Fruit fly (Drosophila melanogaster) whole organism, embryonic: ENCODE data around the gene CG13077.

Source experiments
- CG11723 ChIP-seq: fragments of 200-800 bp; sonication (Bioruptor generic); optimal IDR thresholded peaks from 2 replicates; lab custom pipeline; 2017; ENCODE audit warnings: missing biosample characterization, mild to moderate bottlenecking, missing genetic modification characterization
- CG14667 ChIP-seq: fragments of 200-800 bp; sonication (Bioruptor generic); IDR thresholded peaks from 2 replicates; pipeline ENCODE4 v1.3.6; 2022; ENCODE audit warnings: missing biosample characterization, missing genetic modification characterization
- CG1602 ChIP-seq: fragments of 200-800 bp; sonication (Bioruptor generic); optimal IDR thresholded peaks from 3 replicates; lab custom pipeline; 2016; ENCODE audit warnings: missing biosample characterization, missing genetic modification characterization
- CG1647 ChIP-seq: fragments of 200-800 bp; sonication (Bioruptor generic); optimal IDR thresholded peaks from 3 replicates; lab custom pipeline; 2016; ENCODE audit warnings: missing biosample characterization, missing genetic modification characterization
- CG16815 ChIP-seq: fragments of 200-800 bp; sonication (Bioruptor generic); optimal IDR thresholded peaks from 3 replicates; lab custom pipeline; 2017; ENCODE audit warnings: missing biosample characterization, mild to moderate bottlenecking, missing genetic modification characterization
- CG17359 ChIP-seq: fragments of 200-800 bp; sonication (Bioruptor generic); optimal IDR thresholded peaks from 3 replicates; lab custom pipeline; 2018; ENCODE audit warnings: missing biosample characterization, mild to moderate bottlenecking, missing genetic modification characterization, moderate library complexity
- CG17361 ChIP-seq: fragments of 200-800 bp; sonication (Bioruptor generic); IDR thresholded peaks from 3 replicates; pipeline ENCODE4 v1.3.6; 2022; ENCODE audit warnings: missing biosample characterization, missing genetic modification characterization
- CG17568 ChIP-seq: fragments of 200-800 bp; sonication (Bioruptor generic); optimal IDR thresholded peaks from 2 replicates; lab custom pipeline; 2018; ENCODE audit warnings: missing biosample characterization, mild to moderate bottlenecking, missing genetic modification characterization, moderate library complexity
- CG30431 ChIP-seq: fragments of 200-800 bp; sonication (Bioruptor generic); optimal IDR thresholded peaks from 2 replicates; lab custom pipeline; 2017; ENCODE audit warnings: missing biosample characterization, missing genetic modification characterization
- CG32767 ChIP-seq: fragments of 200-800 bp; sonication (Bioruptor generic); IDR thresholded peaks from 2 replicates; pipeline ENCODE4 v1.3.6; 2022; ENCODE audit warnings: missing biosample characterization, missing genetic modification characterization
- CG3281 ChIP-seq: fragments of 200-800 bp; sonication (Bioruptor generic); optimal IDR thresholded peaks from 3 replicates; lab custom pipeline; 2017; ENCODE audit warnings: missing biosample characterization, mild to moderate bottlenecking, missing genetic modification characterization
- CG4328 ChIP-seq: fragments of 200-800 bp; sonication (Bioruptor generic); optimal IDR thresholded peaks from 3 replicates; lab custom pipeline; 2017; ENCODE audit warnings: missing biosample characterization, missing genetic modification reagents, missing genetic modification characterization
- CG4854 ChIP-seq: fragments of 200-800 bp; sonication (Bioruptor generic); optimal IDR thresholded peaks from 2 replicates; lab custom pipeline; 2016; ENCODE audit warnings: missing biosample characterization, missing genetic modification characterization, inconsistent platforms
- CG7928 ChIP-seq: fragments of 200-800 bp; sonication (Bioruptor generic); optimal IDR thresholded peaks from 2 replicates; lab custom pipeline; 2017; ENCODE audit warnings: missing biosample characterization, mild to moderate bottlenecking, missing genetic modification characterization
- CG9437 ChIP-seq: fragments of 200-800 bp; sonication (Bioruptor generic); optimal IDR thresholded peaks from 2 replicates; lab custom pipeline; 2018; ENCODE audit warnings: missing biosample characterization, mild to moderate bottlenecking, missing genetic modification characterization
- D ChIP-seq, 2 experiments: fragments of 200-800 bp in 1 of 2; fragments of >200 bp in 1 of 2; sonication (Bioruptor generic) in 1 of 2; optimal IDR thresholded peaks; 2 replicates in 1 of 2; 3 replicates in 1 of 2; lab custom pipeline; 2017; ENCODE audit warnings: mild to moderate bottlenecking in 1 of 2, missing biosample characterization in 1 of 2, missing genetic modification characterization in 1 of 2, missing genetic modification reagents in 1 of 2
- Dip3 ChIP-seq: fragments of 200-800 bp; sonication (Bioruptor generic); optimal IDR thresholded peaks from 3 replicates; lab custom pipeline; 2016; ENCODE audit warnings: missing biosample characterization, missing genetic modification characterization
- Dp ChIP-seq: fragments of 200-800 bp; sonication (Bioruptor generic); optimal IDR thresholded peaks from 2 replicates; lab custom pipeline; 2018; ENCODE audit warnings: missing biosample characterization, mild to moderate bottlenecking, missing genetic modification characterization, moderate library complexity
- Fer1 ChIP-seq: fragments of 200-800 bp; sonication (Bioruptor generic); optimal IDR thresholded peaks from 2 replicates; lab custom pipeline; 2017; ENCODE audit warnings: missing biosample characterization, mild to moderate bottlenecking, missing genetic modification characterization
- Hey ChIP-seq: fragments of 200-800 bp; sonication (Bioruptor generic); optimal IDR thresholded peaks from 3 replicates; lab custom pipeline; 2018; ENCODE audit warnings: missing biosample characterization, mild to moderate bottlenecking, missing genetic modification characterization
- Hr51 ChIP-seq, 2 experiments: fragments of 200-800 bp; sonication (Bioruptor generic); optimal IDR thresholded peaks; 2 replicates in 1 of 2; 3 replicates in 1 of 2; lab custom pipeline; 2016 to 2018; ENCODE audit warnings: missing biosample characterization in 2 of 2, missing genetic modification characterization in 2 of 2, mild to moderate bottlenecking in 1 of 2, moderate library complexity in 1 of 2
- Hr78 ChIP-seq, 2 experiments: fragments of 200-800 bp in 1 of 2; fragments of >200 bp in 1 of 2; sonication (Bioruptor generic) in 1 of 2; optimal IDR thresholded peaks; 2 replicates each; lab custom pipeline; 2017 to 2019; ENCODE audit warnings: missing biosample characterization in 2 of 2, missing genetic modification characterization in 2 of 2, mild to moderate bottlenecking in 1 of 2, moderate library complexity in 1 of 2
- Med ChIP-seq: fragments of 200-800 bp; sonication (Bioruptor generic); peaks from one replicate; lab custom pipeline; 2016; ENCODE audit warnings: missing biosample characterization, missing genetic modification characterization, mild to moderate bottlenecking, inconsistent platforms, moderate library complexity
- Neu2 ChIP-seq: fragments of 200-800 bp; sonication (Bioruptor generic); optimal IDR thresholded peaks from 3 replicates; lab custom pipeline; 2016; ENCODE audit warnings: missing biosample characterization, missing genetic modification characterization, borderline replicate concordance
- Nf-YB ChIP-seq: fragments of 200-800 bp; sonication (Bioruptor generic); optimal IDR thresholded peaks from 3 replicates; lab custom pipeline; 2019; ENCODE audit warnings: missing biosample characterization, mild to moderate bottlenecking, missing genetic modification characterization, moderate library complexity
- Oaz ChIP-seq: fragments of 200-800 bp; sonication (Bioruptor generic); IDR thresholded peaks from 2 replicates; pipeline ENCODE4 v1.3.6; 2022; ENCODE audit warnings: missing biosample characterization, missing genetic modification characterization
- Optix ChIP-seq: fragments of 200-800 bp; sonication (Bioruptor generic); IDR thresholded peaks from 3 replicates; pipeline ENCODE4 v1.3.6; 2022; ENCODE audit warnings: missing biosample characterization, missing genetic modification characterization
- Sin3A ChIP-seq: fragments of >200 bp; optimal IDR thresholded peaks from 2 replicates; lab custom pipeline; 2018
- Ssrp ChIP-seq: fragments of 200-800 bp; sonication (Bioruptor generic); optimal IDR thresholded peaks from 2 replicates; lab custom pipeline; 2018; ENCODE audit warnings: missing biosample characterization, mild to moderate bottlenecking, missing genetic modification characterization, moderate library complexity
- Xbp1 ChIP-seq: fragments of 200-800 bp; sonication (Bioruptor generic); optimal IDR thresholded peaks from 3 replicates; lab custom pipeline; 2016; ENCODE audit warnings: missing biosample characterization, mild to moderate bottlenecking, missing genetic modification characterization
- ap ChIP-seq: fragments of 200-800 bp; sonication (Bioruptor generic); IDR thresholded peaks from 2 replicates; pipeline ENCODE4 v1.3.6; 2022; ENCODE audit warnings: missing biosample characterization, missing genetic modification characterization
- ase ChIP-seq: fragments of 200-800 bp; sonication (Bioruptor generic); IDR thresholded peaks from 3 replicates; pipeline ENCODE4 v1.3.6; 2022; ENCODE audit warnings: missing biosample characterization, missing genetic modification characterization
- ash1 ChIP-seq: fragments of 200-800 bp; sonication (Bioruptor generic); optimal IDR thresholded peaks from 2 replicates; lab custom pipeline; 2018; ENCODE audit warnings: missing biosample characterization, mild to moderate bottlenecking, missing genetic modification characterization
- az2 ChIP-seq: fragments of 200-800 bp; sonication (Bioruptor generic); optimal IDR thresholded peaks from 3 replicates; lab custom pipeline; 2016; ENCODE audit warnings: missing biosample characterization, missing genetic modification characterization
- chn ChIP-seq: fragments of 200-800 bp; sonication (Bioruptor generic); optimal IDR thresholded peaks from 2 replicates; lab custom pipeline; 2016; ENCODE audit warnings: missing biosample characterization, missing genetic modification characterization
- dm ChIP-seq: fragments of 200-800 bp; sonication (Bioruptor generic); optimal IDR thresholded peaks from 3 replicates; lab custom pipeline; 2016; ENCODE audit warnings: missing biosample characterization, missing genetic modification characterization
- grau ChIP-seq: fragments of 200-800 bp; optimal IDR thresholded peaks from 3 replicates; lab custom pipeline; 2019; ENCODE audit warnings: missing biosample characterization, mild to moderate bottlenecking, missing genetic modification characterization, moderate library complexity
- ham ChIP-seq: fragments of 200-800 bp; sonication (Bioruptor generic); IDR thresholded peaks from 2 replicates; pipeline ENCODE4 v1.3.6; 2022; ENCODE audit warnings: missing biosample characterization, missing genetic modification characterization
- kay ChIP-seq: fragments of 200-800 bp; sonication (Bioruptor generic); optimal IDR thresholded peaks from 2 replicates; lab custom pipeline; 2016; ENCODE audit warnings: missing biosample characterization, missing genetic modification characterization
- lbe ChIP-seq: fragments of 200-800 bp; sonication (Bioruptor generic); optimal IDR thresholded peaks from 2 replicates; lab custom pipeline; 2016; ENCODE audit warnings: missing biosample characterization, mild to moderate bottlenecking, missing genetic modification characterization
- org-1 ChIP-seq: fragments of 200-800 bp; sonication (Bioruptor generic); optimal IDR thresholded peaks from 2 replicates; lab custom pipeline; 2017; ENCODE audit warnings: missing biosample characterization, missing genetic modification characterization
- p53 ChIP-seq: fragments of 200-800 bp; sonication (Bioruptor generic); optimal IDR thresholded peaks from 2 replicates; lab custom pipeline; 2016; ENCODE audit warnings: missing biosample characterization, missing genetic modification characterization
- pum ChIP-seq: fragments of 200-800 bp; sonication (Bioruptor generic); optimal IDR thresholded peaks from 2 replicates; lab custom pipeline; 2016; ENCODE audit warnings: missing biosample characterization, missing genetic modification characterization
- ro ChIP-seq: fragments of 200-800 bp; sonication (Bioruptor generic); IDR thresholded peaks from 2 replicates; pipeline ENCODE4 v1.3.6; 2022; ENCODE audit warnings: missing biosample characterization, missing genetic modification characterization
- slou ChIP-seq: fragments of 200-800 bp; sonication (Bioruptor generic); optimal IDR thresholded peaks from 3 replicates; lab custom pipeline; 2016; ENCODE audit warnings: missing biosample characterization, missing genetic modification characterization
- sna ChIP-seq: fragments of 200-800 bp; sonication (Bioruptor generic); IDR thresholded peaks from 2 replicates; pipeline ENCODE4 v1.3.6; 2022; ENCODE audit warnings: missing biosample characterization, missing genetic modification characterization; ENCODE audit not compliant: partially characterized antibody
- stc ChIP-seq: fragments of 200-800 bp; sonication (Bioruptor generic); IDR thresholded peaks from 2 replicates; pipeline ENCODE4 v1.3.6; 2022; ENCODE audit warnings: missing biosample characterization, missing genetic modification characterization
- tap ChIP-seq: fragments of 200-800 bp; optimal IDR thresholded peaks from 3 replicates; lab custom pipeline; 2019; ENCODE audit warnings: missing biosample characterization, mild to moderate bottlenecking, missing genetic modification characterization, moderate library complexity
- vvl ChIP-seq: fragments of 200-800 bp; sonication (Bioruptor generic); IDR thresholded peaks from 2 replicates; pipeline ENCODE4 v1.3.6; 2022; ENCODE audit warnings: missing biosample characterization, missing genetic modification characterization

The CG13077 gene

dm6 chr2L:19517154-19517814, 48.4 kb upstream of the CG13077 start, which contains the start of gene Hasp (continued):
- TF ChIP-seq sna (GFP tag; lab: Robert Waterston, UW) (peak; percentile 87), Hey (tag; lab: Kevin White, UChicago) (no peak), lbe (GFP tag; lab: Kevin White, UChicago) (no peak), Ssrp (tag; lab: Kevin White, UChicago) (peak; percentile 46), Xbp1 (peak; percentile 52), CG9437 (GFP tag; lab: Kevin White, UChicago) (peak; percentile 12), CG14667 (no peak), CG17359 (tag; lab: Kevin White, UChicago) (peak; percentile 70), ham (no peak), tap (no peak), Hr51 (GFP tag; optimal IDR thresholded peaks at IDR 0.05; lab: Kevin White, UChicago) (peak in 1 of 2 experiments; percentile 70), pum (no peak), ase (GFP tag; lab: Robert Waterston, UW) (peak; percentile 40; the same call in 1 of the 3 replicates), CG4328 (GFP tag; lab: Kevin White, UChicago) (no peak), vvl (GFP tag; lab: Robert Waterston, UW) (peak; percentile 83), CG4854 (GFP tag; lab: Kevin White, UChicago) (no peak), org-1 (no peak), Med (GFP tag; lab: Kevin White, UChicago) (peak; percentile 81), CG16815 (GFP tag; lab: Kevin White, UChicago) (no peak), CG7928 (GFP tag; lab: Kevin White, UChicago) (no peak), Nf-YB (GFP tag; lab: Kevin White, UChicago) (peak; percentile 10), D (optimal IDR thresholded peaks at IDR 0.05; lab: Kevin White, UChicago) (no peak), D (GFP tag; optimal IDR thresholded peaks at IDR 0.05; lab: Kevin White, UChicago) (peak; percentile 44), slou (peak; percentile 40), ap (peak; percentile 50), p53 (GFP tag; lab: Kevin White, UChicago) (no peak), CG32767 (GFP tag; lab: Robert Waterston, UW) (0 out of 2 replicates have a peak, but pooled peaks have one; percentile 23), Oaz (GFP tag; lab: Robert Waterston, UW) (no peak), Sin3A (lab: Kevin White, UChicago) (no peak), CG1647 (GFP tag; lab: Kevin White, UChicago) (peak; percentile 7), CG30431 (no peak), Neu2 (GFP tag; lab: Kevin White, UChicago) (no peak), CG17568 (GFP tag; lab: Kevin White, UChicago) (no peak), CG17361 (GFP tag; lab: Robert Waterston, UW) (peak; percentile 71; the same call in 2 of the 3 replicates), CG1602 (no peak), Hr78 (GFP tag; optimal IDR thresholded peaks at IDR 0.05; lab: Kevin White, UChicago) (no peak), Dp (peak; percentile 7), chn (no peak), ash1 (GFP tag; lab: Kevin White, UChicago) (no peak), CG3281 (GFP tag; lab: Kevin White, UChicago) (peak; percentile 64), Optix (GFP tag; lab: Robert Waterston, UW) (no peak), az2 (GFP tag; lab: Kevin White, UChicago) (peak; percentile 64), Fer1 (GFP tag; lab: Kevin White, UChicago) (peak; percentile 55), CG11723 (peak; percentile 13), kay (GFP tag; lab: Kevin White, UChicago) (peak; percentile 12), ro (GFP tag; lab: Robert Waterston, UW) (0 out of 2 replicates have a peak, but pooled peaks have one; percentile 19), dm (no peak), stc (GFP tag; lab: Robert Waterston, UW) (peak; percentile 51; the same call in 1 of the 2 replicates), Dip3 (GFP tag; lab: Kevin White, UChicago) (peak; percentile 28), grau (tag; lab: Kevin White, UChicago) (peak; percentile 66)
